Worm (Caenorhabditis elegans) whole organism, L1 larva: ENCODE data around the gene K11D9.3.

Experiments used
- aha-1 ChIP-seq: fragments of 150-350 bp; optimal IDR thresholded peaks from 2 replicates; lab custom pipeline; 2014; ENCODE audit warnings: missing biosample characterization, missing genetic modification characterization
- aly-2 ChIP-seq: fragments of 150-350 bp; optimal IDR thresholded peaks from 2 replicates; lab custom pipeline; 2014; ENCODE audit warnings: missing biosample characterization, missing genetic modification characterization
- ama-1 ChIP-seq: fragments of 150-350 bp; optimal IDR thresholded peaks from 2 replicates; lab custom pipeline; 2014
- ceh-88 ChIP-seq: fragments of 200-800 bp; sonication (Bioruptor generic); IDR thresholded peaks from 2 replicates; pipeline ENCODE4 v1.3.6; 2022; ENCODE audit warnings: missing genetic modification characterization, missing compliant biosample characterization
- dsc-1 ChIP-seq: sonication (generic microtip); optimal IDR thresholded peaks from 2 replicates; lab custom pipeline; 2016; ENCODE audit warnings: mild to moderate bottlenecking, missing genetic modification characterization, missing compliant biosample characterization
- efl-1 ChIP-seq, 4 experiments: fragments of 150-350 bp; optimal IDR thresholded peaks in 3 of 4; peaks in 1 of 4; 1 replicate in 1 of 4; 2 replicates in 3 of 4; lab custom pipeline; 2014; ENCODE audit warnings: missing biosample characterization in 2 of 4, missing genetic modification characterization in 2 of 4, missing genetic modification reagents in 2 of 4
- egl-13 ChIP-seq: sonication (generic microtip); optimal IDR thresholded peaks from 2 replicates; lab custom pipeline; 2016; ENCODE audit warnings: missing genotype, missing genetic modification reagents, missing genetic modification characterization, missing compliant biosample characterization
- egl-27 ChIP-seq, 2 experiments: fragments of 150-350 bp in 1 of 2; sonication (generic microtip); optimal IDR thresholded peaks; 3 replicates each; lab custom pipeline; 2017 to 2018; ENCODE audit warnings: missing biosample characterization in 2 of 2, missing genetic modification characterization in 2 of 2, missing genetic modification reagents in 2 of 2
- elt-2 ChIP-seq: sonication (generic microtip); optimal IDR thresholded peaks from 2 replicates; lab custom pipeline; 2016; ENCODE audit warnings: missing genetic modification characterization, mild to moderate bottlenecking, inconsistent platforms, missing compliant biosample characterization, missing genetic modification reagents
- elt-3 ChIP-seq, 6 experiments: fragments of 150-350 bp in 1 of 6; sonication (generic microtip); optimal IDR thresholded peaks; 2 replicates each; lab custom pipeline; 2017 to 2018; ENCODE audit warnings: missing biosample characterization in 6 of 6, missing genetic modification characterization in 6 of 6, inconsistent platforms in 1 of 6
- fkh-4 ChIP-seq: sonication (generic microtip); optimal IDR thresholded peaks from 2 replicates; lab custom pipeline; 2016; ENCODE audit warnings: missing compliant biosample characterization, missing genetic modification characterization, borderline replicate concordance
- fkh-8 ChIP-seq: sonication (generic microtip); optimal IDR thresholded peaks from 2 replicates; lab custom pipeline; 2016; ENCODE audit warnings: mild to moderate bottlenecking, missing genetic modification characterization, missing compliant biosample characterization
- hlh-4 ChIP-seq: sonication (generic microtip); optimal IDR thresholded peaks from 2 replicates; lab custom pipeline; 2016; ENCODE audit warnings: mild to moderate bottlenecking, missing genetic modification characterization, missing compliant biosample characterization
- hpl-2 ChIP-seq: fragments of 150-350 bp; optimal IDR thresholded peaks from 2 replicates; lab custom pipeline; 2014; ENCODE audit warnings: missing biosample characterization, missing genetic modification reagents, missing genetic modification characterization
- irx-1 ChIP-seq: sonication (generic microtip); optimal IDR thresholded peaks from 2 replicates; lab custom pipeline; 2016; ENCODE audit warnings: missing genetic modification characterization, missing compliant biosample characterization
- lin-13 ChIP-seq: fragments of 150-350 bp; optimal IDR thresholded peaks from 2 replicates; lab custom pipeline; 2014; ENCODE audit warnings: missing biosample characterization, missing genetic modification reagents, missing genetic modification characterization
- lin-14 ChIP-seq: fragments of 200-800 bp; sonication (Bioruptor generic); optimal IDR thresholded peaks from 2 replicates; lab custom pipeline; 2018; ENCODE audit warnings: mild to moderate bottlenecking, missing genetic modification characterization, moderate library complexity, missing compliant biosample characterization
- lin-35 ChIP-seq, 2 experiments: fragments of 150-350 bp; optimal IDR thresholded peaks; 2 replicates each; lab custom pipeline; 2014; ENCODE audit warnings: missing biosample characterization in 2 of 2, missing genetic modification characterization in 2 of 2, missing genetic modification reagents in 2 of 2
- lin-39 ChIP-seq: fragments of 150-350 bp; optimal IDR thresholded peaks from 2 replicates; lab custom pipeline; 2014; ENCODE audit warnings: missing biosample characterization, missing genetic modification reagents, missing genetic modification characterization
- lsy-2 ChIP-seq, 2 experiments: fragments of 150-350 bp; optimal IDR thresholded peaks; 2 replicates each; lab custom pipeline; 2014; ENCODE audit warnings: missing biosample characterization in 2 of 2, missing genetic modification characterization in 2 of 2
- mdl-1 ChIP-seq, 2 experiments: fragments of 150-350 bp; optimal IDR thresholded peaks; 2 replicates each; lab custom pipeline; 2014 to 2017; ENCODE audit warnings: missing biosample characterization in 2 of 2, missing genetic modification characterization in 2 of 2, inconsistent platforms in 1 of 2
- mep-1 ChIP-seq: fragments of 150-350 bp; optimal IDR thresholded peaks from 2 replicates; lab custom pipeline; 2014; ENCODE audit warnings: missing biosample characterization, missing genetic modification characterization
- nhr-11 ChIP-seq: fragments of 150-350 bp; optimal IDR thresholded peaks from 2 replicates; lab custom pipeline; 2014; ENCODE audit warnings: missing biosample characterization, missing genetic modification characterization
- nhr-19 ChIP-seq: fragments of 200-800 bp; sonication (Bioruptor generic); conservative IDR thresholded peaks from 2 replicates; pipeline ENCODE4 v1.3.6; 2022; ENCODE audit warnings: missing genetic modification characterization, missing compliant biosample characterization
- nhr-20 ChIP-seq: sonication (generic microtip); optimal IDR thresholded peaks from 2 replicates; lab custom pipeline; 2016; ENCODE audit warnings: mild to moderate bottlenecking, missing genetic modification characterization, missing compliant biosample characterization
- nhr-237 ChIP-seq: fragments of 150-350 bp; optimal IDR thresholded peaks from 2 replicates; lab custom pipeline; 2014; ENCODE audit warnings: missing biosample characterization, missing genetic modification characterization
- nhr-47 ChIP-seq: sonication (generic microtip); optimal IDR thresholded peaks from 2 replicates; lab custom pipeline; 2016; ENCODE audit warnings: mild to moderate bottlenecking, missing genetic modification characterization, moderate library complexity, missing compliant biosample characterization
- nhr-71 ChIP-seq: sonication (generic microtip); optimal IDR thresholded peaks from 2 replicates; lab custom pipeline; 2016; ENCODE audit warnings: mild to moderate bottlenecking, missing genetic modification characterization, moderate library complexity, missing compliant biosample characterization
- nhr-77 ChIP-seq: fragments of 150-350 bp; optimal IDR thresholded peaks from 2 replicates; lab custom pipeline; 2014; ENCODE audit warnings: missing biosample characterization, missing genetic modification characterization
- nhr-84 ChIP-seq: sonication (generic microtip); optimal IDR thresholded peaks from 2 replicates; lab custom pipeline; 2017; ENCODE audit warnings: missing biosample characterization, missing genetic modification characterization
- nhr-85 ChIP-seq: sonication (generic microtip); peaks from one replicate; lab custom pipeline; 2016; ENCODE audit warnings: missing genetic modification characterization, inconsistent platforms, missing compliant biosample characterization
- nhr-90 ChIP-seq: sonication (generic microtip); optimal IDR thresholded peaks from 2 replicates; lab custom pipeline; 2016; ENCODE audit warnings: mild to moderate bottlenecking, missing genetic modification characterization, missing compliant biosample characterization; ENCODE audit not compliant: poor library complexity
- pag-3 ChIP-seq: sonication (generic microtip); optimal IDR thresholded peaks from 2 replicates; lab custom pipeline; 2017; ENCODE audit warnings: missing genetic modification characterization, mild to moderate bottlenecking, missing compliant biosample characterization, antibody characterized with exemption, borderline replicate concordance; ENCODE audit not compliant: insufficient read depth
- pax-3 ChIP-seq: fragments of 200-800 bp; sonication (Bioruptor generic); optimal IDR thresholded peaks from 2 replicates; lab custom pipeline; 2018; ENCODE audit warnings: mild to moderate bottlenecking, missing genetic modification characterization, moderate library complexity, missing compliant biosample characterization
- rnt-1 ChIP-seq: sonication (generic microtip); optimal IDR thresholded peaks from 2 replicates; lab custom pipeline; 2016; ENCODE audit warnings: mild to moderate bottlenecking, missing genetic modification characterization, moderate library complexity, missing compliant biosample characterization
- sup-37 ChIP-seq: fragments of 200-800 bp; sonication (Bioruptor generic); optimal IDR thresholded peaks from 2 replicates; lab custom pipeline; 2018; ENCODE audit warnings: mild to moderate bottlenecking, missing genetic modification characterization, missing compliant biosample characterization
- swsn-7 ChIP-seq: sonication (generic microtip); optimal IDR thresholded peaks from 2 replicates; lab custom pipeline; 2016; ENCODE audit warnings: missing genetic modification characterization, missing compliant biosample characterization
- tbx-2 ChIP-seq: sonication (generic microtip); optimal IDR thresholded peaks from 2 replicates; lab custom pipeline; 2016; ENCODE audit warnings: missing genetic modification characterization, missing compliant biosample characterization
- unc-86 ChIP-seq: sonication (generic microtip); optimal IDR thresholded peaks from 2 replicates; lab custom pipeline; 2016; ENCODE audit warnings: missing genetic modification characterization, missing compliant biosample characterization
- unc-98 ChIP-seq: fragments of 200-800 bp; sonication (Bioruptor generic); IDR thresholded peaks from 2 replicates; pipeline ENCODE4 v1.3.6; 2022; ENCODE audit warnings: missing genetic modification characterization, missing compliant biosample characterization
- xbp-1 ChIP-seq: sonication (generic microtip); optimal IDR thresholded peaks from 2 replicates; lab custom pipeline; 2016; ENCODE audit warnings: missing genetic modification characterization, missing compliant biosample characterization
- zag-1 ChIP-seq: fragments of 150-350 bp; optimal IDR thresholded peaks from 2 replicates; lab custom pipeline; 2014; ENCODE audit warnings: missing biosample characterization, missing genetic modification characterization
- ztf-11 ChIP-seq, 2 experiments: sonication (generic microtip); optimal IDR thresholded peaks; 2 replicates each; lab custom pipeline; 2016 to 2017; ENCODE audit warnings: missing genetic modification characterization in 2 of 2, missing biosample characterization in 1 of 2, missing compliant biosample characterization in 1 of 2
- ztf-4 ChIP-seq: fragments of 150-350 bp; optimal IDR thresholded peaks from 2 replicates; lab custom pipeline; 2014; ENCODE audit warnings: missing biosample characterization, missing genetic modification characterization

K11D9.3 gene

DNA sequence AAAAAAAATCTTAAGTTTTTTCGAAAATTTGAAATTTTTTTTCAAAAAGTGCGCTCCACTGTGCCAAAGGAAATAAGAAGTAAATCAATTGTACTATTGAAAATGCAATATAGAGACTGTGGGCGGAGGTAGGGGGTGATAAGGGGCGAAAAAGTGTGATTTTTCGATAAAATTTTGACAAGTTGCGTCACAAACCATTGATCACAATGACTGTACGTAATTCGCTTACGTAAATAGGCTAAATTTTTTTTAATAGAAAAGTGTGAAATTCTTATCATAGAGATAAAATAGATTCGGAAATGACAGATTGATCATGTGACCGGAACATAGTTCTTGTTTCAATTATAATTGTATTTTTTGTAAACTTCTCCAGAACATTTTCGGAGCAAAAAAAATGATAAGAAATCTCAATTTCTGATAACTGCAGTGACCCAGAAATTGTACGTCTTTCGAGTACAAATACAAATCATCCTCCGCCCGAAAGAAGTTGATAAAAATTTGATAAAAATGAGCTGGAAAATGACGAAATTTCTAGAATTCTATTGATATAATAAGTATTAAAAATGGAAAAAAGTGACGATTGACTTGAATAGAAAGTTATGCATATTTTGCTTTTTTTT, 20.6 kb upstream of the K11D9.3 start:
- TF ChIP-seq elt-3 (tag; optimal IDR thresholded peaks at IDR 0.05; lab: Kevin White, UChicago) = peak in 1 of 6 experiments; percentile 35
- peak; percentile 14 for TF ChIP-seq nhr-20 (tag; lab: Kevin White, UChicago)
- TF ChIP-seq nhr-90 = peak; percentile 12
- no peak for TF ChIP-seq aly-2 (tag; lab: Kevin White, UChicago)
- TF ChIP-seq elt-2 (tag; lab: Kevin White, UChicago) = peak; percentile 85
- TF ChIP-seq ceh-88 = no peak
- TF ChIP-seq lin-35 (GFP tag; optimal IDR thresholded peaks at IDR 0.05; lab: Kevin White, UChicago) = peak in 1 of 2 experiments; percentile 11
- no peak for TF ChIP-seq swsn-7 (tag; lab: Kevin White, UChicago)
- TF ChIP-seq unc-86 (tag; lab: Kevin White, UChicago) = no peak

DNA sequence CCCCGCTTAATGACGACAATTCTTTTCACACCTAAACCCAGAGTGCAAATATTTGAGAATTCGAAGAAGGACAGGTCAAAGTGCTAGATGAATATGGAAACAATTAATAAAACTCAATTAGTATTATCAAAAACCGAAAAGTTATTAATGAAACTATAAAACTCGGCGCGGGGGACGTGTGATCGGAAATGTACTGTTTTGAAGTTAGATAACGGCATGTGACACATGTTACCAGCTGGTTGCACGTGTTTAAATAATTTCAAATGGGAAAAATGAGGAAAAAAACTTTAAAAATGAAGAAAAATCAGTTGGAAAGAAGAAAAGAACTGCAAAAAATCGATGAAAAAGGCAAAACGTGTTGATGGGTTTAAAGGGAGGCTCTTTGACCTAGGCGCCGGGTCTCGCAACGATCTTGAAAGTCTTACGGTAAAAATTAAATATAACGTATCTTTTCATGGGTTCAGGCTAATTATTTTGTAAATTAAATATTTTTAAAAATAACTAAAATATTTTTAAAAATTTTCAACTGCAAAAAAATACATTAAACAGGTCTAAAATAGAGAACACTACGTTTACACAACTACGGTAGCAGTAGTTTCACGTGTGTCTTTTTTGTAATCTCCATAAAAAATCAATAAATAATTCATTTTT, 18.7 kb upstream of the K11D9.3 start:
- TF ChIP-seq pag-3 (tag; lab: Kevin White, UChicago) (no peak), nhr-84 (tag; lab: Kevin White, UChicago) (no peak), nhr-237 (tag; lab: Kevin White, UChicago) (no peak), fkh-8 (tag; lab: Kevin White, UChicago) (no peak), mdl-1 (tag; optimal IDR thresholded peaks at IDR 0.05; lab: Kevin White, UChicago) (peak in 1 of 2 experiments; percentile 20), lin-35 (GFP tag; optimal IDR thresholded peaks at IDR 0.05; lab: Kevin White, UChicago) (peak in 1 of 2 experiments; percentile 58), mep-1 (tag; lab: Kevin White, UChicago) (no peak), pax-3 (no peak), ama-1 (lab: Kevin White, UChicago) (peak; percentile 30), zag-1 (tag; lab: Kevin White, UChicago) (no peak), elt-2 (tag; lab: Kevin White, UChicago) (peak; percentile 64), lin-14 (GFP tag; lab: Kevin White, UChicago) (peak; percentile 12), nhr-77 (tag; lab: Kevin White, UChicago) (no peak), nhr-71 (tag; lab: Kevin White, UChicago) (no peak), efl-1 (optimal IDR thresholded peaks at IDR 0.05; lab: Kevin White, UChicago) (no peak), efl-1 (GFP tag; optimal IDR thresholded peaks at IDR 0.05 in 1 of 2; lab: Kevin White, UChicago) (peak in 1 of 2 experiments; percentile 2), aha-1 (no peak), swsn-7 (tag; lab: Kevin White, UChicago) (no peak), nhr-20 (tag; lab: Kevin White, UChicago) (peak; percentile 27), nhr-85 (tag; lab: Kevin White, UChicago) (peak; percentile 67)

DNA sequence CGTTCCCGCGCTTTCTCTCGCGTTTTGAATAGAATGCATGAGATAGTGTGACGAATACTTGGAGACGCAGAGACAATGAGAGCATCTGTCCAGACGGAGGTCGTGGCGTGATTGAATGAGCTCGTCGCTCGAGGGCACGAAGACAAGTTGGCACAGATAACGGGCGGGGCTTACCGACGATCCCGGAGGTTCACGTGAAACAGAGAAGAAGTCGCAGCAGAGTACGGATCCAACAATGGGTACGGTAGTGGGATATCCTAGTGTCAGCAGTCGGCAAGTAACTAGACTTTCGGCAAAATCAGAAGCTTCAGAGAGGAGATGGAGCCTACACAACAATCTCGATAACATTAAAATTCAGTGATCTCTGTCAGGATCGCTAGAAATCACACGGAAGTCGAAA, 17.8 kb upstream of the K11D9.3 start:
- TF ChIP-seq fkh-4 (tag; lab: Kevin White, UChicago) (no peak), rnt-1 (tag; lab: Kevin White, UChicago) (peak; percentile 83), egl-27 (tag; optimal IDR thresholded peaks at IDR 0.05; lab: Kevin White, UChicago) (no peak), tbx-2 (peak; percentile 40), aha-1 (no peak), egl-13 (peak; percentile 17), nhr-11 (tag; lab: Kevin White, UChicago) (peak; percentile 46), dsc-1 (tag; lab: Kevin White, UChicago) (peak; percentile 45), pag-3 (tag; lab: Kevin White, UChicago) (peak; percentile 9), swsn-7 (tag; lab: Kevin White, UChicago) (peak; percentile 48), nhr-71 (tag; lab: Kevin White, UChicago) (peak; percentile 86), ztf-4 (tag; lab: Kevin White, UChicago) (peak; percentile 63), ztf-11 (tag; optimal IDR thresholded peaks at IDR 0.05; lab: Kevin White, UChicago) (no peak), unc-98 (GFP tag; lab: Robert Waterston, UW) (peak; percentile 28; the same call in 1 of the 2 replicates), nhr-19 (peak; percentile 74), nhr-47 (tag; lab: Kevin White, UChicago) (peak; percentile 52), lsy-2 (tag; optimal IDR thresholded peaks at IDR 0.05; lab: Kevin White, UChicago) (peak; percentile 60 to 80), ama-1 (lab: Kevin White, UChicago) (peak; percentile 35), irx-1 (tag; lab: Kevin White, UChicago) (peak; percentile 37), hlh-4 (tag; lab: Kevin White, UChicago) (no peak), mdl-1 (tag; optimal IDR thresholded peaks at IDR 0.05; lab: Kevin White, UChicago) (peak in 1 of 2 experiments; percentile 29), lin-13 (GFP tag; lab: Kevin White, UChicago) (no peak), lin-39 (tag; lab: Kevin White, UChicago) (no peak), xbp-1 (peak; percentile 52), hpl-2 (GFP tag; lab: Kevin White, UChicago) (no peak), efl-1 (optimal IDR thresholded peaks at IDR 0.05; lab: Kevin White, UChicago) (peak; percentile 33 to 34), efl-1 (GFP tag; optimal IDR thresholded peaks at IDR 0.05 in 1 of 2; lab: Kevin White, UChicago) (peak in 1 of 2 experiments; percentile 92), lin-14 (GFP tag; lab: Kevin White, UChicago) (peak; percentile 78), nhr-20 (tag; lab: Kevin White, UChicago) (peak; percentile 74), sup-37 (GFP tag; lab: Kevin White, UChicago) (peak; percentile 62)
